Fruit fly (Drosophila melanogaster) whole organism, embryonic: Measurements from ENCODE around the gene CG4101.

ENCODE experiments used
- Abd-B ChIP-seq: fragments of 200-800 bp; sonication (Bioruptor generic); optimal IDR thresholded peaks from 2 replicates; lab custom pipeline; 2018; ENCODE audit warnings: missing biosample characterization, mild to moderate bottlenecking, missing genetic modification characterization, moderate library complexity
- Blimp-1 ChIP-seq: fragments of 200-800 bp; sonication (Bioruptor generic); optimal IDR thresholded peaks from 3 replicates; lab custom pipeline; 2018; ENCODE audit warnings: missing biosample characterization, missing genetic modification characterization, mild to moderate bottlenecking, moderate library complexity, missing genetic modification reagents
- BtbVII ChIP-seq: fragments of 200-800 bp; sonication (Bioruptor generic); optimal IDR thresholded peaks from 3 replicates; lab custom pipeline; 2017; ENCODE audit warnings: missing biosample characterization, mild to moderate bottlenecking, missing genetic modification characterization
- CG10209 ChIP-seq: fragments of 200-800 bp; sonication (Bioruptor generic); optimal IDR thresholded peaks from 3 replicates; lab custom pipeline; 2017; ENCODE audit warnings: missing biosample characterization, mild to moderate bottlenecking, missing genetic modification characterization, missing genetic modification reagents
- CG10979 ChIP-seq: fragments of 200-800 bp; sonication (Bioruptor generic); optimal IDR thresholded peaks from 2 replicates; lab custom pipeline; 2018; ENCODE audit warnings: missing biosample characterization, mild to moderate bottlenecking, missing genetic modification characterization, moderate library complexity
- CG11504 ChIP-seq: fragments of 200-800 bp; sonication (Bioruptor generic); optimal IDR thresholded peaks from 3 replicates; lab custom pipeline; 2019; ENCODE audit warnings: missing biosample characterization, mild to moderate bottlenecking, missing genetic modification characterization, moderate library complexity
- CG12299 ChIP-seq: fragments of 200-800 bp; sonication (Bioruptor generic); optimal IDR thresholded peaks from 2 replicates; lab custom pipeline; 2018; ENCODE audit warnings: missing biosample characterization, mild to moderate bottlenecking, missing genetic modification characterization
- CG1529 ChIP-seq: fragments of 200-800 bp; sonication (Bioruptor generic); optimal IDR thresholded peaks from 3 replicates; lab custom pipeline; 2018; ENCODE audit warnings: missing biosample characterization, missing genetic modification characterization
- CG15601 ChIP-seq: fragments of 200-800 bp; sonication (Bioruptor generic); optimal IDR thresholded peaks from 3 replicates; lab custom pipeline; 2019; ENCODE audit warnings: missing biosample characterization, mild to moderate bottlenecking, missing genetic modification characterization, moderate library complexity
- CG16815 ChIP-seq: fragments of 200-800 bp; sonication (Bioruptor generic); optimal IDR thresholded peaks from 3 replicates; lab custom pipeline; 2017; ENCODE audit warnings: missing biosample characterization, mild to moderate bottlenecking, missing genetic modification characterization
- CG17359 ChIP-seq: fragments of 200-800 bp; sonication (Bioruptor generic); optimal IDR thresholded peaks from 3 replicates; lab custom pipeline; 2018; ENCODE audit warnings: missing biosample characterization, mild to moderate bottlenecking, missing genetic modification characterization, moderate library complexity
- CG17361 ChIP-seq: fragments of 200-800 bp; sonication (Bioruptor generic); IDR thresholded peaks from 3 replicates; pipeline ENCODE4 v1.3.6; 2022; ENCODE audit warnings: missing biosample characterization, missing genetic modification characterization
- CG17912 ChIP-seq: fragments of 200-800 bp; sonication (Bioruptor generic); optimal IDR thresholded peaks from 2 replicates; lab custom pipeline; 2018; ENCODE audit warnings: missing biosample characterization, mild to moderate bottlenecking, missing genetic modification characterization
- CG1832 ChIP-seq: fragments of 200-800 bp; sonication (Bioruptor generic); optimal IDR thresholded peaks from 2 replicates; lab custom pipeline; 2017; ENCODE audit warnings: missing biosample characterization, mild to moderate bottlenecking, missing genetic modification characterization, inconsistent platforms
- CG2712 ChIP-seq: fragments of 200-800 bp; optimal IDR thresholded peaks from 3 replicates; lab custom pipeline; 2019; ENCODE audit warnings: missing biosample characterization, mild to moderate bottlenecking, missing genetic modification characterization, moderate library complexity
- CG31441 ChIP-seq: fragments of 200-800 bp; sonication (Bioruptor generic); IDR thresholded peaks from 2 replicates; pipeline ENCODE4 v1.3.6; 2022; ENCODE audit warnings: missing biosample characterization, missing genetic modification characterization
- CG3847 ChIP-seq: fragments of 200-800 bp; sonication (Bioruptor generic); IDR thresholded peaks from 2 replicates; pipeline ENCODE4 v1.3.6; 2022; ENCODE audit warnings: missing biosample characterization, missing genetic modification characterization
- CG4424 ChIP-seq: fragments of 200-800 bp; sonication (Bioruptor generic); optimal IDR thresholded peaks from 3 replicates; lab custom pipeline; 2016; ENCODE audit warnings: missing biosample characterization, missing genetic modification characterization
- CG7556 ChIP-seq: fragments of 200-800 bp; sonication (Bioruptor generic); optimal IDR thresholded peaks from 2 replicates; lab custom pipeline; 2017; ENCODE audit warnings: missing biosample characterization, mild to moderate bottlenecking, missing genetic modification characterization
- CG8388 ChIP-seq: fragments of 200-800 bp; sonication (Bioruptor generic); optimal IDR thresholded peaks from 2 replicates; lab custom pipeline; 2019; ENCODE audit warnings: missing biosample characterization, mild to moderate bottlenecking, missing genetic modification characterization, moderate library complexity
- CoRest ChIP-seq: fragments of 200-800 bp; sonication (Bioruptor generic); optimal IDR thresholded peaks from 3 replicates; lab custom pipeline; 2018; ENCODE audit warnings: missing biosample characterization, mild to moderate bottlenecking, missing genetic modification characterization, moderate library complexity
- Doc3 ChIP-seq: fragments of 200-800 bp; sonication (Bioruptor generic); IDR thresholded peaks from 3 replicates; pipeline ENCODE4 v1.3.6; 2022; ENCODE audit warnings: missing biosample characterization, missing genetic modification characterization; ENCODE audit not compliant: partially characterized antibody
- ERR ChIP-seq: fragments of 200-800 bp; sonication (Bioruptor generic); optimal IDR thresholded peaks from 2 replicates; lab custom pipeline; 2016; ENCODE audit warnings: missing biosample characterization, missing genetic modification characterization
- Hmx ChIP-seq: fragments of 200-800 bp; sonication (Bioruptor generic); optimal IDR thresholded peaks from 2 replicates; lab custom pipeline; 2016; ENCODE audit warnings: missing biosample characterization, missing genetic modification characterization
- Meics ChIP-seq: fragments of 200-800 bp; sonication (Bioruptor generic); optimal IDR thresholded peaks from 2 replicates; lab custom pipeline; 2017; ENCODE audit warnings: missing biosample characterization, mild to moderate bottlenecking, missing genetic modification characterization
- PHDP ChIP-seq: fragments of 200-800 bp; sonication (Bioruptor generic); optimal IDR thresholded peaks from 3 replicates; lab custom pipeline; 2018; ENCODE audit warnings: missing biosample characterization, mild to moderate bottlenecking, missing genetic modification characterization, moderate library complexity
- Xbp1 ChIP-seq: fragments of 200-800 bp; sonication (Bioruptor generic); optimal IDR thresholded peaks from 3 replicates; lab custom pipeline; 2016; ENCODE audit warnings: missing biosample characterization, mild to moderate bottlenecking, missing genetic modification characterization
- aop ChIP-seq: fragments of 200-800 bp; sonication (Bioruptor generic); IDR thresholded peaks from 2 replicates; pipeline ENCODE4 v1.3.6; 2022; ENCODE audit warnings: missing biosample characterization, missing genetic modification characterization
- bcd ChIP-seq: fragments of 200-800 bp; sonication (Bioruptor generic); optimal IDR thresholded peaks from 2 replicates; lab custom pipeline; 2017; ENCODE audit warnings: missing biosample characterization, mild to moderate bottlenecking, missing genetic modification characterization
- bsh ChIP-seq, 2 experiments: fragments of 200-800 bp; sonication (Bioruptor generic); optimal IDR thresholded peaks; 2 replicates each; lab custom pipeline; 2017 to 2018; ENCODE audit warnings: mild to moderate bottlenecking in 2 of 2, missing biosample characterization in 2 of 2, missing genetic modification characterization in 2 of 2, moderate library complexity in 1 of 2
- crol ChIP-seq: fragments of 200-800 bp; sonication (Bioruptor generic); IDR thresholded peaks from 2 replicates; pipeline ENCODE4 v1.3.6; 2022; ENCODE audit warnings: missing biosample characterization, missing genetic modification characterization
- dmrt11E ChIP-seq: fragments of 200-800 bp; sonication (Bioruptor generic); optimal IDR thresholded peaks from 3 replicates; lab custom pipeline; 2018; ENCODE audit warnings: missing biosample characterization, mild to moderate bottlenecking, missing genetic modification characterization, moderate library complexity
- dmrt99B ChIP-seq: fragments of 200-800 bp; sonication (Bioruptor generic); optimal IDR thresholded peaks from 2 replicates; lab custom pipeline; 2018; ENCODE audit warnings: missing biosample characterization, mild to moderate bottlenecking, missing genetic modification characterization, moderate library complexity
- dpn ChIP-seq, 2 experiments: fragments of 200-800 bp; sonication (Bioruptor generic); optimal IDR thresholded peaks; 3 replicates each; lab custom pipeline; 2016; ENCODE audit warnings: missing biosample characterization in 2 of 2, missing genetic modification characterization in 2 of 2
- esg ChIP-seq: fragments of 200-800 bp; sonication (Bioruptor generic); conservative IDR thresholded peaks from 2 replicates; pipeline ENCODE4 v1.3.6; 2022; ENCODE audit warnings: missing biosample characterization, missing genetic modification characterization
- eve ChIP-seq, 2 experiments: fragments of >200 bp; optimal IDR thresholded peaks; 2 replicates each; lab custom pipeline; 2017; ENCODE audit warnings: missing biosample characterization in 2 of 2, missing genetic modification characterization in 2 of 2
- fu2 ChIP-seq: fragments of 200-800 bp; sonication (Bioruptor generic); optimal IDR thresholded peaks from 2 replicates; lab custom pipeline; 2016; ENCODE audit warnings: missing biosample characterization, missing genetic modification characterization
- gce ChIP-seq: fragments of 200-800 bp; sonication (Bioruptor generic); IDR thresholded peaks from 3 replicates; pipeline ENCODE4 v1.3.6; 2022; ENCODE audit warnings: missing biosample characterization, missing genetic modification characterization
- gcm ChIP-seq: fragments of 200-800 bp; sonication (Bioruptor generic); optimal IDR thresholded peaks from 2 replicates; lab custom pipeline; 2019; ENCODE audit warnings: missing biosample characterization, mild to moderate bottlenecking, missing genetic modification characterization, moderate library complexity
- gem ChIP-seq: fragments of 200-800 bp; sonication (Bioruptor generic); optimal IDR thresholded peaks from 2 replicates; lab custom pipeline; 2019; ENCODE audit warnings: missing biosample characterization, mild to moderate bottlenecking, missing genetic modification characterization, moderate library complexity
- gsb-n ChIP-seq: fragments of 200-800 bp; sonication (Bioruptor generic); optimal IDR thresholded peaks from 3 replicates; lab custom pipeline; 2018; ENCODE audit warnings: missing biosample characterization, mild to moderate bottlenecking, missing genetic modification characterization
- lab ChIP-seq: fragments of 200-800 bp; sonication (Bioruptor generic); optimal IDR thresholded peaks from 3 replicates; lab custom pipeline; 2017; ENCODE audit warnings: missing biosample characterization, missing genetic modification characterization, mild to moderate bottlenecking, moderate library complexity, missing genetic modification reagents
- lilli ChIP-seq: fragments of 200-800 bp; sonication (Bioruptor generic); optimal IDR thresholded peaks from 3 replicates; lab custom pipeline; 2016; ENCODE audit warnings: missing biosample characterization, missing genetic modification characterization
- phol ChIP-seq: fragments of 200-800 bp; sonication (Bioruptor generic); optimal IDR thresholded peaks from 3 replicates; lab custom pipeline; 2018; ENCODE audit warnings: missing biosample characterization, mild to moderate bottlenecking, missing genetic modification characterization, moderate library complexity
- trem ChIP-seq: fragments of 200-800 bp; optimal IDR thresholded peaks from 3 replicates; lab custom pipeline; 2019; ENCODE audit warnings: missing biosample characterization, mild to moderate bottlenecking, missing genetic modification characterization, moderate library complexity
- unpg ChIP-seq: fragments of 200-800 bp; sonication (Bioruptor generic); optimal IDR thresholded peaks from 3 replicates; lab custom pipeline; 2018; ENCODE audit warnings: missing biosample characterization, mild to moderate bottlenecking, missing genetic modification characterization, moderate library complexity

Gene CG4101

dm6 chr3L:16634529-16634928 is 22.2 kb downstream of the CG4101 start (continued):
- no peak for TF ChIP-seq esg (GFP tag; lab: Robert Waterston, UW)
- no peak for TF ChIP-seq fu2 (GFP tag; lab: Kevin White, UChicago)
- peak; percentile 1 for TF ChIP-seq phol (tag; lab: Kevin White, UChicago)

dm6 chr3L:16635566-16636210 is 23.4 kb downstream of the CG4101 start:
- TF ChIP-seq ERR (GFP tag; lab: Kevin White, UChicago), result no peak
- TF ChIP-seq Blimp-1 (GFP tag; lab: Kevin White, UChicago), result peak; percentile 9
- peak; percentile 59; the same call in 2 of the 3 replicates for TF ChIP-seq CG17361
- TF ChIP-seq eve (GFP tag; optimal IDR thresholded peaks at IDR 0.05; lab: Kevin White, UChicago), result peak in 1 of 2 experiments; percentile 7
- peak; percentile 8 for TF ChIP-seq CG1529
- peak; percentile 46 for TF ChIP-seq CG2712
- peak; percentile 25 for TF ChIP-seq CG10209
- no peak for TF ChIP-seq BtbVII (GFP tag; lab: Kevin White, UChicago)
- peak; percentile 6 for TF ChIP-seq dmrt11E (tag; lab: Kevin White, UChicago)
- TF ChIP-seq PHDP, result peak; percentile 12
- peak; percentile 33 for TF ChIP-seq CoRest (tag; lab: Kevin White, UChicago)
- peak; percentile 2 for TF ChIP-seq CG16815 (GFP tag; lab: Kevin White, UChicago)
- no peak for TF ChIP-seq Abd-B (GFP tag; lab: Kevin White, UChicago)
- peak; percentile 6 for TF ChIP-seq trem
- peak; percentile 49 for TF ChIP-seq CG10979
- TF ChIP-seq CG15601 (tag; lab: Kevin White, UChicago), result peak; percentile 30
- TF ChIP-seq gce (GFP tag; lab: Robert Waterston, UW), result no peak
- peak; percentile 4 for TF ChIP-seq Meics
- no peak for TF ChIP-seq Hmx (GFP tag; lab: Kevin White, UChicago)
- peak in 1 of 2 experiments; percentile 15 for TF ChIP-seq dpn (GFP tag; optimal IDR thresholded peaks at IDR 0.05; lab: Kevin White, UChicago)
- TF ChIP-seq gsb-n (tag; lab: Kevin White, UChicago), result peak; percentile 10
- no peak for TF ChIP-seq gcm
- peak; percentile 41 for TF ChIP-seq lab
- TF ChIP-seq unpg (GFP tag; lab: Kevin White, UChicago), result peak; percentile 27
- TF ChIP-seq CG31441, result peak; percentile 55
- peak; percentile 37 for TF ChIP-seq phol (tag; lab: Kevin White, UChicago)
- TF ChIP-seq esg (GFP tag; lab: Robert Waterston, UW), result peak; percentile 26; the same call in 1 of the 2 replicates
- peak; percentile 15 for TF ChIP-seq CG4424 (GFP tag; lab: Kevin White, UChicago)
- TF ChIP-seq CG3847 (GFP tag; lab: Robert Waterston, UW), result no peak
- no peak for TF ChIP-seq CG1832 (GFP tag; lab: Kevin White, UChicago)
- TF ChIP-seq CG12299, result no peak
- TF ChIP-seq CG17359 (tag; lab: Kevin White, UChicago), result peak; percentile 15
- peak; percentile 37 for TF ChIP-seq lilli (GFP tag; lab: Kevin White, UChicago)
- no peak for TF ChIP-seq CG17912 (GFP tag; lab: Kevin White, UChicago)
- TF ChIP-seq aop, result no peak
- peak; percentile 45 for TF ChIP-seq CG7556 (GFP tag; lab: Kevin White, UChicago)
- peak; percentile 16 for TF ChIP-seq dmrt99B (tag; lab: Kevin White, UChicago)
- TF ChIP-seq CG11504 (tag; lab: Kevin White, UChicago), result peak; percentile 52
- TF ChIP-seq Xbp1 (GFP tag; lab: Kevin White, UChicago), result peak; percentile 26
- no peak for TF ChIP-seq crol
- peak; percentile 12 for TF ChIP-seq bcd (GFP tag; lab: Kevin White, UChicago)
- TF ChIP-seq Doc3 (GFP tag; lab: Robert Waterston, UW), result no peak
- TF ChIP-seq CG8388 (GFP tag; lab: Kevin White, UChicago), result peak; percentile 22
- peak; percentile 21 to 43 for TF ChIP-seq bsh (GFP tag; optimal IDR thresholded peaks at IDR 0.05; lab: Kevin White, UChicago)
- peak; percentile 54 for TF ChIP-seq gem
